Fruit fly (Drosophila melanogaster) whole organism, embryonic: Measurements from ENCODE around the gene Ndae1.

Experiments
- Adf1 ChIP-seq: fragments of 200-800 bp; sonication (Bioruptor generic); IDR thresholded peaks from 2 replicates; pipeline ENCODE4 v1.3.6; 2022; ENCODE audit warnings: missing biosample characterization, missing genetic modification characterization
- CG12391 ChIP-seq: fragments of 200-800 bp; sonication (Bioruptor generic); optimal IDR thresholded peaks from 3 replicates; lab custom pipeline; 2018; ENCODE audit warnings: missing biosample characterization, mild to moderate bottlenecking, missing genetic modification characterization, moderate library complexity
- CG12942 ChIP-seq: fragments of 200-800 bp; sonication (Bioruptor generic); optimal IDR thresholded peaks from 3 replicates; lab custom pipeline; 2016; ENCODE audit warnings: missing biosample characterization, missing genetic modification characterization
- CG13287 ChIP-seq: fragments of 200-800 bp; sonication (Bioruptor generic); IDR thresholded peaks from 2 replicates; pipeline ENCODE4 v1.3.6; 2022; ENCODE audit warnings: missing biosample characterization, missing genetic modification characterization; ENCODE audit not compliant: partially characterized antibody
- CG13296 ChIP-seq: fragments of 200-800 bp; sonication (Bioruptor generic); optimal IDR thresholded peaks from 3 replicates; lab custom pipeline; 2018; ENCODE audit warnings: missing biosample characterization, mild to moderate bottlenecking, missing genetic modification characterization
- CG13894 ChIP-seq: fragments of 200-800 bp; sonication (Bioruptor generic); optimal IDR thresholded peaks from 3 replicates; lab custom pipeline; 2018; ENCODE audit warnings: missing biosample characterization, mild to moderate bottlenecking, missing genetic modification characterization, moderate library complexity
- CG15601 ChIP-seq: fragments of 200-800 bp; sonication (Bioruptor generic); optimal IDR thresholded peaks from 3 replicates; lab custom pipeline; 2019; ENCODE audit warnings: missing biosample characterization, mild to moderate bottlenecking, missing genetic modification characterization, moderate library complexity
- CG18262 ChIP-seq: fragments of 200-800 bp; optimal IDR thresholded peaks from 3 replicates; lab custom pipeline; 2019; ENCODE audit warnings: missing biosample characterization, mild to moderate bottlenecking, missing genetic modification characterization, moderate library complexity
- CG2678 ChIP-seq: fragments of 200-800 bp; sonication (Bioruptor generic); optimal IDR thresholded peaks from 3 replicates; lab custom pipeline; 2019; ENCODE audit warnings: missing biosample characterization, mild to moderate bottlenecking, missing genetic modification characterization, moderate library complexity
- CG30020 ChIP-seq: fragments of 200-800 bp; optimal IDR thresholded peaks from 2 replicates; lab custom pipeline; 2019; ENCODE audit warnings: missing biosample characterization, mild to moderate bottlenecking, missing genetic modification characterization, moderate library complexity
- CG30403 ChIP-seq: fragments of 200-800 bp; sonication (Bioruptor generic); optimal IDR thresholded peaks from 3 replicates; lab custom pipeline; 2016; ENCODE audit warnings: missing biosample characterization, missing genetic modification characterization
- CG31441 ChIP-seq: fragments of 200-800 bp; sonication (Bioruptor generic); IDR thresholded peaks from 2 replicates; pipeline ENCODE4 v1.3.6; 2022; ENCODE audit warnings: missing biosample characterization, missing genetic modification characterization
- CG32532 ChIP-seq: fragments of 200-800 bp; sonication (Bioruptor generic); IDR thresholded peaks from 2 replicates; pipeline ENCODE4 v1.3.6; 2022; ENCODE audit warnings: missing biosample characterization, missing genetic modification characterization
- CG3407 ChIP-seq: fragments of 200-800 bp; sonication (Bioruptor generic); optimal IDR thresholded peaks from 2 replicates; lab custom pipeline; 2018; ENCODE audit warnings: missing biosample characterization, mild to moderate bottlenecking, missing genetic modification characterization
- CG42726 ChIP-seq: fragments of 200-800 bp; sonication (Bioruptor generic); IDR thresholded peaks from 2 replicates; pipeline ENCODE4 v1.3.6; 2022; ENCODE audit warnings: missing biosample characterization, missing genetic modification characterization; ENCODE audit not compliant: partially characterized antibody
- CG4617 ChIP-seq: fragments of 200-800 bp; sonication (Bioruptor generic); optimal IDR thresholded peaks from 3 replicates; lab custom pipeline; 2016; ENCODE audit warnings: missing biosample characterization, missing genetic modification characterization, borderline replicate concordance
- CG4820 ChIP-seq: fragments of 200-800 bp; sonication (Bioruptor generic); optimal IDR thresholded peaks from 3 replicates; lab custom pipeline; 2016; ENCODE audit warnings: missing biosample characterization, missing genetic modification characterization
- CG6791 ChIP-seq: fragments of 200-800 bp; sonication (Bioruptor generic); IDR thresholded peaks from 3 replicates; pipeline ENCODE4 v1.3.6; 2022; ENCODE audit warnings: missing biosample characterization, missing genetic modification characterization; ENCODE audit not compliant: partially characterized antibody
- CG9797 ChIP-seq: fragments of 200-800 bp; sonication (Bioruptor generic); optimal IDR thresholded peaks from 3 replicates; lab custom pipeline; 2018; ENCODE audit warnings: missing biosample characterization, mild to moderate bottlenecking, missing genetic modification characterization
- D19A ChIP-seq: fragments of 200-800 bp; optimal IDR thresholded peaks from 3 replicates; lab custom pipeline; 2019; ENCODE audit warnings: missing biosample characterization, mild to moderate bottlenecking, missing genetic modification characterization, moderate library complexity
- Dll ChIP-seq: fragments of 200-800 bp; sonication (Bioruptor generic); IDR thresholded peaks from 4 replicates; pipeline ENCODE4 v1.3.6; 2022; ENCODE audit warnings: missing biosample characterization, missing genetic modification characterization; ENCODE audit not compliant: partially characterized antibody
- Doc3 ChIP-seq: fragments of 200-800 bp; sonication (Bioruptor generic); IDR thresholded peaks from 3 replicates; pipeline ENCODE4 v1.3.6; 2022; ENCODE audit warnings: missing biosample characterization, missing genetic modification characterization; ENCODE audit not compliant: partially characterized antibody
- Dref ChIP-seq: fragments of 200-800 bp; sonication (Bioruptor generic); IDR thresholded peaks from 2 replicates; pipeline ENCODE4 v1.3.6; 2022; ENCODE audit warnings: missing biosample characterization, missing genetic modification characterization
- E2f2 ChIP-seq: fragments of 200-800 bp; sonication (Bioruptor generic); IDR thresholded peaks from 2 replicates; pipeline ENCODE4 v1.3.6; 2022; ENCODE audit warnings: missing biosample characterization, missing genetic modification characterization
- Ets65A ChIP-seq: fragments of 200-800 bp; sonication (Bioruptor generic); peaks from one replicate; lab custom pipeline; 2016; ENCODE audit warnings: missing biosample characterization, missing genetic modification characterization
- HLH4C ChIP-seq: fragments of 200-800 bp; sonication (Bioruptor generic); IDR thresholded peaks from 3 replicates; pipeline ENCODE4 v1.3.6; 2022; ENCODE audit warnings: missing biosample characterization, missing genetic modification characterization; ENCODE audit not compliant: partially characterized antibody
- Hmr ChIP-seq: fragments of 200-800 bp; sonication (Bioruptor generic); optimal IDR thresholded peaks from 3 replicates; lab custom pipeline; 2017; ENCODE audit warnings: mild to moderate bottlenecking, missing biosample characterization, missing genetic modification reagents, missing genetic modification characterization
- MBD-R2 ChIP-seq: fragments of 200-800 bp; sonication (Bioruptor generic); IDR thresholded peaks from 2 replicates; pipeline ENCODE4 v1.3.6; 2022; ENCODE audit warnings: missing biosample characterization, missing genetic modification characterization
- Neu2 ChIP-seq: fragments of 200-800 bp; sonication (Bioruptor generic); optimal IDR thresholded peaks from 3 replicates; lab custom pipeline; 2016; ENCODE audit warnings: missing biosample characterization, missing genetic modification characterization, borderline replicate concordance
- Opbp ChIP-seq: fragments of 200-800 bp; sonication (Bioruptor generic); IDR thresholded peaks from 3 replicates; pipeline ENCODE4 v1.3.6; 2022; ENCODE audit warnings: missing biosample characterization, missing genetic modification characterization; ENCODE audit not compliant: partially characterized antibody
- Scr ChIP-seq: fragments of 200-800 bp; sonication (Bioruptor generic); IDR thresholded peaks from 2 replicates; pipeline ENCODE4 v1.3.6; 2022; ENCODE audit warnings: missing biosample characterization, missing genetic modification characterization; ENCODE audit not compliant: partially characterized antibody
- amos ChIP-seq: fragments of 200-800 bp; sonication (Bioruptor generic); IDR thresholded peaks from 2 replicates; pipeline ENCODE4 v1.3.6; 2022; ENCODE audit warnings: missing biosample characterization, missing genetic modification characterization; ENCODE audit not compliant: partially characterized antibody
- ato ChIP-seq: fragments of 200-800 bp; sonication (Bioruptor generic); IDR thresholded peaks from 2 replicates; pipeline ENCODE4 v1.3.6; 2022; ENCODE audit warnings: missing biosample characterization, missing genetic modification characterization; ENCODE audit not compliant: partially characterized antibody
- caup ChIP-seq: fragments of 200-800 bp; sonication (Bioruptor generic); optimal IDR thresholded peaks from 3 replicates; lab custom pipeline; 2017; ENCODE audit warnings: missing biosample characterization, mild to moderate bottlenecking, missing genetic modification characterization, moderate library complexity; ENCODE audit not compliant: severe bottlenecking
- crol ChIP-seq: fragments of 200-800 bp; sonication (Bioruptor generic); IDR thresholded peaks from 2 replicates; pipeline ENCODE4 v1.3.6; 2022; ENCODE audit warnings: missing biosample characterization, missing genetic modification characterization
- danr ChIP-seq: fragments of 200-800 bp; sonication (Bioruptor generic); IDR thresholded peaks from 2 replicates; pipeline ENCODE4 v1.3.6; 2022; ENCODE audit warnings: missing biosample characterization, missing genetic modification characterization
- hbn ChIP-seq: fragments of 200-800 bp; sonication (Bioruptor generic); IDR thresholded peaks from 2 replicates; pipeline ENCODE4 v1.3.6; 2022; ENCODE audit warnings: missing biosample characterization, missing genetic modification characterization; ENCODE audit not compliant: partially characterized antibody
- knrl ChIP-seq: fragments of 200-800 bp; sonication (Bioruptor generic); IDR thresholded peaks from 3 replicates; pipeline ENCODE4 v1.3.6; 2022; ENCODE audit warnings: missing biosample characterization, missing genetic modification characterization; ENCODE audit not compliant: partially characterized antibody
- luna ChIP-seq: fragments of 200-800 bp; sonication (Bioruptor generic); optimal IDR thresholded peaks from 2 replicates; lab custom pipeline; 2016; ENCODE audit warnings: missing biosample characterization, missing genetic modification characterization
- nerfin-1 ChIP-seq: fragments of 200-800 bp; sonication (Bioruptor generic); optimal IDR thresholded peaks from 3 replicates; lab custom pipeline; 2019; ENCODE audit warnings: missing biosample characterization, mild to moderate bottlenecking, missing genetic modification characterization, moderate library complexity
- pan ChIP-seq, 4 experiments: fragments of >200 bp in 3 of 4; fragments of 200-800 bp in 1 of 4; sonication (Bioruptor generic) in 1 of 4; optimal IDR thresholded peaks in 3 of 4; IDR thresholded peaks in 1 of 4; 2 replicates each; pipeline versions ENCODE4 v1.3.6 to Lab custom; 2017 to 2022; ENCODE audit warnings: missing biosample characterization in 2 of 4, missing genetic modification characterization in 2 of 4, mixed read lengths in 1 of 4
- sisA ChIP-seq: fragments of 200-800 bp; sonication (Bioruptor generic); IDR thresholded peaks from 2 replicates; pipeline ENCODE4 v1.3.6; 2022; ENCODE audit warnings: missing biosample characterization, missing genetic modification characterization
- sna ChIP-seq: fragments of 200-800 bp; sonication (Bioruptor generic); IDR thresholded peaks from 2 replicates; pipeline ENCODE4 v1.3.6; 2022; ENCODE audit warnings: missing biosample characterization, missing genetic modification characterization; ENCODE audit not compliant: partially characterized antibody
- stwl ChIP-seq: fragments of 200-800 bp; sonication (Bioruptor generic); optimal IDR thresholded peaks from 3 replicates; lab custom pipeline; 2018; ENCODE audit warnings: missing biosample characterization, mild to moderate bottlenecking, missing genetic modification characterization, moderate library complexity
- sug ChIP-seq: fragments of 200-800 bp; optimal IDR thresholded peaks from 2 replicates; lab custom pipeline; 2019; ENCODE audit warnings: missing biosample characterization, mild to moderate bottlenecking, missing genetic modification characterization, moderate library complexity
- zen ChIP-seq: fragments of 200-800 bp; sonication (Bioruptor generic); optimal IDR thresholded peaks from 3 replicates; lab custom pipeline; 2018; ENCODE audit warnings: missing biosample characterization, mild to moderate bottlenecking, missing genetic modification characterization, moderate library complexity
- zfh1 ChIP-seq: fragments of 200-800 bp; sonication (Bioruptor generic); IDR thresholded peaks from 3 replicates; pipeline ENCODE4 v1.3.6; 2022; ENCODE audit warnings: missing biosample characterization, missing genetic modification characterization

Gene Ndae1

dm6 chr2L:7222829-7223272, 26.3 kb downstream of the Ndae1 start, which contains the start of gene mEFG1 (continued):
- TF ChIP-seq CG30403 (peak; percentile 17), CG3407 (no peak), HLH4C (GFP tag; lab: Robert Waterston, UW) (peak; percentile 84), Scr (GFP tag; lab: Robert Waterston, UW) (peak; percentile 80), Dll (peak; percentile 83), pan (optimal IDR thresholded peaks at IDR 0.05; lab: Kevin White, UChicago) (no peak), pan (GFP tag; optimal IDR thresholded peaks at IDR 0.05 in 1 of 2, IDR thresholded peaks at IDR 0.05 in 1 of 2) (peak in 1 of 2 experiments; percentile 21), CG31441 (no peak), CG12942 (no peak), CG9797 (GFP tag; lab: Kevin White, UChicago) (peak; percentile 60), CG4820 (GFP tag; lab: Kevin White, UChicago) (no peak), amos (GFP tag; lab: Robert Waterston, UW) (peak; percentile 75; the same call in 1 of the 2 replicates), CG13287 (GFP tag; lab: Robert Waterston, UW) (peak; percentile 86), crol (no peak), CG12391 (tag; lab: Kevin White, UChicago) (peak; percentile 40), CG30020 (tag; lab: Kevin White, UChicago) (peak; percentile 18), CG32532 (peak; percentile 36; the same call in 1 of the 2 replicates), Dref (GFP tag; lab: Robert Waterston, UW) (peak; percentile 78), zen (peak; percentile 16), knrl (peak; percentile 60; the same call in 1 of the 3 replicates), Ets65A (no peak), CG6791 (GFP tag; lab: Robert Waterston, UW) (peak; percentile 81), hbn (peak; percentile 73), CG42726 (GFP tag; lab: Robert Waterston, UW) (peak; percentile 72), CG13296 (GFP tag; lab: Kevin White, UChicago) (peak; percentile 13), CG13894 (tag; lab: Kevin White, UChicago) (peak; percentile 29), CG2678 (tag; lab: Kevin White, UChicago) (no peak), D19A (tag; lab: Kevin White, UChicago) (peak; percentile 8), CG15601 (tag; lab: Kevin White, UChicago) (peak; percentile 1), caup (GFP tag; lab: Kevin White, UChicago) (no peak), MBD-R2 (GFP tag; lab: Robert Waterston, UW) (peak; percentile 29; the same call in 1 of the 2 replicates), sna (GFP tag; lab: Robert Waterston, UW) (peak; percentile 82), CG18262 (tag; lab: Kevin White, UChicago) (peak; percentile 37), ato (GFP tag; lab: Robert Waterston, UW) (peak; percentile 79; the same call in 1 of the 2 replicates), danr (no peak), E2f2 (GFP tag; lab: Robert Waterston, UW) (peak; percentile 76), stwl (tag; lab: Kevin White, UChicago) (peak; percentile 85), CG4617 (GFP tag; lab: Kevin White, UChicago) (no peak), nerfin-1 (tag; lab: Kevin White, UChicago) (peak; percentile 32), sug (tag; lab: Kevin White, UChicago) (peak; percentile 8), luna (no peak), Adf1 (GFP tag; lab: Robert Waterston, UW) (no peak), Doc3 (peak; percentile 64), Neu2 (GFP tag; lab: Kevin White, UChicago) (no peak), sisA (GFP tag; lab: Robert Waterston, UW) (no peak), zfh1 (GFP tag; lab: Robert Waterston, UW) (no peak), Hmr (peak; percentile 5), Opbp (GFP tag; lab: Robert Waterston, UW) (peak; percentile 84)
